Fruit fly (Drosophila melanogaster) Kc167 (cell line): Measurements from ENCODE around the gene ric8a.

Experiments used
- Myc ChIP-seq: fragments of >200 bp; optimal IDR thresholded peaks from 2 replicates; lab custom pipeline; 2017; ENCODE audit warnings: missing external identifiers
- Sin3A ChIP-seq: fragments of >200 bp; optimal IDR thresholded peaks from 2 replicates; lab custom pipeline; 2018; ENCODE audit warnings: missing external identifiers
- h ChIP-seq: fragments of >200 bp; optimal IDR thresholded peaks from 3 replicates; lab custom pipeline; 2018; ENCODE audit warnings: missing external identifiers
- insv ChIP-seq: fragments of >200 bp; optimal IDR thresholded peaks from 3 replicates; lab custom pipeline; 2018; ENCODE audit warnings: missing external identifiers
- psq ChIP-seq: fragments of >200 bp; optimal IDR thresholded peaks from 2 replicates; lab custom pipeline; 2017; ENCODE audit warnings: missing external identifiers
- ttk ChIP-seq: sonication (Bioruptor generic); optimal IDR thresholded peaks from 2 replicates; lab custom pipeline; 2017; ENCODE audit warnings: missing external identifiers

- no peak for TF ChIP-seq Myc (lab: Kevin White, UChicago)
- no peak for TF ChIP-seq Sin3A
- no peak for TF ChIP-seq ttk (lab: Kevin White, UChicago)
- no peak for TF ChIP-seq h (lab: Kevin White, UChicago)
- no peak for TF ChIP-seq insv (lab: Kevin White, UChicago)
- no peak for TF ChIP-seq psq (lab: Kevin White, UChicago)
Measured at dm6 chrX:9215485-9215884, 40.5 kb upstream of the ric8a start, which contains the start of gene CG15368.
